Fruit fly (Drosophila melanogaster) whole organism, embryonic: Measurements from ENCODE around the gene CG13384.
A peak's percentile ranks its signal among the peaks of the same experiment; 100 is the strongest.

Experiments used
- Ada2b ChIP-seq: fragments of 200-800 bp; sonication (Bioruptor generic); IDR thresholded peaks from 2 replicates; pipeline ENCODE4 v1.3.6; 2022; ENCODE audit warnings: missing biosample characterization, missing genetic modification characterization
- Bgb ChIP-seq: fragments of 200-800 bp; sonication (Bioruptor generic); IDR thresholded peaks from 2 replicates; pipeline ENCODE4 v1.3.6; 2022; ENCODE audit warnings: missing biosample characterization, missing genetic modification characterization; ENCODE audit not compliant: partially characterized antibody
- BtbVII ChIP-seq: fragments of 200-800 bp; sonication (Bioruptor generic); optimal IDR thresholded peaks from 3 replicates; lab custom pipeline; 2017; ENCODE audit warnings: missing biosample characterization, mild to moderate bottlenecking, missing genetic modification characterization
- CG10462 ChIP-seq: fragments of 200-800 bp; sonication (Bioruptor generic); optimal IDR thresholded peaks from 2 replicates; lab custom pipeline; 2016; ENCODE audit warnings: missing biosample characterization, missing genetic modification characterization
- CG10979 ChIP-seq: fragments of 200-800 bp; sonication (Bioruptor generic); optimal IDR thresholded peaks from 2 replicates; lab custom pipeline; 2018; ENCODE audit warnings: missing biosample characterization, mild to moderate bottlenecking, missing genetic modification characterization, moderate library complexity
- CG11247 ChIP-seq: fragments of 200-800 bp; sonication (Bioruptor generic); IDR thresholded peaks from 2 replicates; pipeline ENCODE4 v1.3.6; 2022; ENCODE audit warnings: missing biosample characterization, missing genetic modification characterization
- CG11723 ChIP-seq: fragments of 200-800 bp; sonication (Bioruptor generic); optimal IDR thresholded peaks from 2 replicates; lab custom pipeline; 2017; ENCODE audit warnings: missing biosample characterization, mild to moderate bottlenecking, missing genetic modification characterization
- CG12155 ChIP-seq: fragments of 200-800 bp; sonication (Bioruptor generic); optimal IDR thresholded peaks from 3 replicates; lab custom pipeline; 2016; ENCODE audit warnings: missing biosample characterization, missing genetic modification characterization
- CG12942 ChIP-seq: fragments of 200-800 bp; sonication (Bioruptor generic); optimal IDR thresholded peaks from 3 replicates; lab custom pipeline; 2016; ENCODE audit warnings: missing biosample characterization, missing genetic modification characterization
- CG13894 ChIP-seq: fragments of 200-800 bp; sonication (Bioruptor generic); optimal IDR thresholded peaks from 3 replicates; lab custom pipeline; 2018; ENCODE audit warnings: missing biosample characterization, mild to moderate bottlenecking, missing genetic modification characterization, moderate library complexity
- CG1529 ChIP-seq: fragments of 200-800 bp; sonication (Bioruptor generic); optimal IDR thresholded peaks from 3 replicates; lab custom pipeline; 2018; ENCODE audit warnings: missing biosample characterization, missing genetic modification characterization
- CG15479 ChIP-seq: fragments of 200-800 bp; sonication (Bioruptor generic); optimal IDR thresholded peaks from 3 replicates; lab custom pipeline; 2019; ENCODE audit warnings: missing biosample characterization, mild to moderate bottlenecking, missing genetic modification characterization, moderate library complexity
- CG1603 ChIP-seq: fragments of 200-800 bp; sonication (Bioruptor generic); optimal IDR thresholded peaks from 2 replicates; lab custom pipeline; 2019; ENCODE audit warnings: missing biosample characterization, mild to moderate bottlenecking, missing genetic modification characterization, moderate library complexity
- CG17359 ChIP-seq: fragments of 200-800 bp; sonication (Bioruptor generic); optimal IDR thresholded peaks from 3 replicates; lab custom pipeline; 2018; ENCODE audit warnings: missing biosample characterization, mild to moderate bottlenecking, missing genetic modification characterization, moderate library complexity
- CG17912 ChIP-seq: fragments of 200-800 bp; sonication (Bioruptor generic); optimal IDR thresholded peaks from 2 replicates; lab custom pipeline; 2018; ENCODE audit warnings: missing biosample characterization, mild to moderate bottlenecking, missing genetic modification characterization
- CG18011 ChIP-seq: fragments of 200-800 bp; sonication (Bioruptor generic); optimal IDR thresholded peaks from 2 replicates; lab custom pipeline; 2017; ENCODE audit warnings: missing biosample characterization, missing genetic modification characterization, mild to moderate bottlenecking, moderate library complexity, missing genotype
- CG3163 ChIP-seq: fragments of 200-800 bp; sonication (Bioruptor generic); optimal IDR thresholded peaks from 3 replicates; lab custom pipeline; 2016; ENCODE audit warnings: missing biosample characterization, missing genetic modification characterization
- CG32532 ChIP-seq: fragments of 200-800 bp; sonication (Bioruptor generic); IDR thresholded peaks from 2 replicates; pipeline ENCODE4 v1.3.6; 2022; ENCODE audit warnings: missing biosample characterization, missing genetic modification characterization
- CG42726 ChIP-seq: fragments of 200-800 bp; sonication (Bioruptor generic); IDR thresholded peaks from 2 replicates; pipeline ENCODE4 v1.3.6; 2022; ENCODE audit warnings: missing biosample characterization, missing genetic modification characterization; ENCODE audit not compliant: partially characterized antibody
- CG4707 ChIP-seq: fragments of 200-800 bp; sonication (Bioruptor generic); optimal IDR thresholded peaks from 2 replicates; lab custom pipeline; 2018; ENCODE audit warnings: missing biosample characterization, mild to moderate bottlenecking, missing genetic modification characterization, moderate library complexity
- CG4854 ChIP-seq: fragments of 200-800 bp; sonication (Bioruptor generic); optimal IDR thresholded peaks from 2 replicates; lab custom pipeline; 2016; ENCODE audit warnings: missing biosample characterization, missing genetic modification characterization, inconsistent platforms
- CG6765 ChIP-seq: fragments of 200-800 bp; sonication (Bioruptor generic); optimal IDR thresholded peaks from 3 replicates; lab custom pipeline; 2017; ENCODE audit warnings: missing biosample characterization, mild to moderate bottlenecking, missing genetic modification characterization
- CG9727 ChIP-seq: fragments of 200-800 bp; sonication (Bioruptor generic); optimal IDR thresholded peaks from 3 replicates; lab custom pipeline; 2017; ENCODE audit warnings: missing biosample characterization, mild to moderate bottlenecking, missing genetic modification characterization
- CG9817 ChIP-seq: fragments of 200-800 bp; sonication (Bioruptor generic); optimal IDR thresholded peaks from 2 replicates; lab custom pipeline; 2018; ENCODE audit warnings: missing biosample characterization, mild to moderate bottlenecking, missing genetic modification characterization, moderate library complexity
- Chrac-16 ChIP-seq: fragments of 200-800 bp; sonication (Bioruptor generic); optimal IDR thresholded peaks from 3 replicates; lab custom pipeline; 2016; ENCODE audit warnings: missing biosample characterization, missing genetic modification characterization
- D19B ChIP-seq: fragments of 200-800 bp; sonication (Bioruptor generic); optimal IDR thresholded peaks from 2 replicates; lab custom pipeline; 2017; ENCODE audit warnings: missing biosample characterization, mild to moderate bottlenecking, missing genetic modification characterization
- Dbx ChIP-seq: fragments of 200-800 bp; sonication (Bioruptor generic); IDR thresholded peaks from 3 replicates; pipeline ENCODE4 v1.3.6; 2022; ENCODE audit warnings: missing biosample characterization, missing genetic modification characterization
- HmgZ ChIP-seq: fragments of 200-800 bp; sonication (Bioruptor generic); optimal IDR thresholded peaks from 2 replicates; lab custom pipeline; 2018; ENCODE audit warnings: missing biosample characterization, mild to moderate bottlenecking, missing genetic modification characterization
- Sox102F ChIP-seq: fragments of 200-800 bp; sonication (Bioruptor generic); optimal IDR thresholded peaks from 2 replicates; lab custom pipeline; 2018; ENCODE audit warnings: missing biosample characterization, mild to moderate bottlenecking, missing genetic modification characterization, moderate library complexity
- ac ChIP-seq: fragments of 200-800 bp; sonication (Bioruptor generic); optimal IDR thresholded peaks from 3 replicates; lab custom pipeline; 2017; ENCODE audit warnings: missing biosample characterization, mild to moderate bottlenecking, missing genetic modification characterization
- dysf ChIP-seq: fragments of 200-800 bp; sonication (Bioruptor generic); IDR thresholded peaks from 3 replicates; pipeline ENCODE4 v1.3.6; 2022; ENCODE audit warnings: missing biosample characterization, missing genetic modification characterization
- ems ChIP-seq: fragments of 200-800 bp; sonication (Bioruptor generic); optimal IDR thresholded peaks from 3 replicates; lab custom pipeline; 2016; ENCODE audit warnings: missing biosample characterization, missing genetic modification characterization
- gce ChIP-seq: fragments of 200-800 bp; sonication (Bioruptor generic); IDR thresholded peaks from 3 replicates; pipeline ENCODE4 v1.3.6; 2022; ENCODE audit warnings: missing biosample characterization, missing genetic modification characterization
- gcm ChIP-seq: fragments of 200-800 bp; sonication (Bioruptor generic); optimal IDR thresholded peaks from 2 replicates; lab custom pipeline; 2019; ENCODE audit warnings: missing biosample characterization, mild to moderate bottlenecking, missing genetic modification characterization, moderate library complexity
- gro ChIP-seq: fragments of 200-800 bp; sonication (Bioruptor generic); optimal IDR thresholded peaks from 2 replicates; lab custom pipeline; 2016; ENCODE audit warnings: missing biosample characterization, missing genetic modification characterization
- gsb-n ChIP-seq: fragments of 200-800 bp; sonication (Bioruptor generic); optimal IDR thresholded peaks from 3 replicates; lab custom pipeline; 2018; ENCODE audit warnings: missing biosample characterization, mild to moderate bottlenecking, missing genetic modification characterization
- gt ChIP-seq: fragments of 200-800 bp; sonication (Bioruptor generic); IDR thresholded peaks from 2 replicates; pipeline ENCODE4 v1.3.6; 2022; ENCODE audit warnings: missing biosample characterization, missing genetic modification characterization
- inv ChIP-seq: fragments of 200-800 bp; sonication (Bioruptor generic); IDR thresholded peaks from 2 replicates; pipeline ENCODE4 v1.3.6; 2022; ENCODE audit warnings: missing biosample characterization, missing genetic modification characterization; ENCODE audit not compliant: partially characterized antibody
- lbe ChIP-seq: fragments of 200-800 bp; sonication (Bioruptor generic); optimal IDR thresholded peaks from 2 replicates; lab custom pipeline; 2016; ENCODE audit warnings: missing biosample characterization, mild to moderate bottlenecking, missing genetic modification characterization
- mam ChIP-seq: fragments of 200-800 bp; sonication (Bioruptor generic); optimal IDR thresholded peaks from 3 replicates; lab custom pipeline; 2016; ENCODE audit warnings: missing biosample characterization, missing genetic modification characterization
- org-1 ChIP-seq: fragments of 200-800 bp; sonication (Bioruptor generic); optimal IDR thresholded peaks from 2 replicates; lab custom pipeline; 2017; ENCODE audit warnings: missing biosample characterization, missing genetic modification characterization
- pb ChIP-seq: fragments of 200-800 bp; sonication (Bioruptor generic); optimal IDR thresholded peaks from 3 replicates; lab custom pipeline; 2016; ENCODE audit warnings: missing biosample characterization, missing genetic modification characterization
- rib ChIP-seq: fragments of 200-800 bp; sonication (Bioruptor generic); IDR thresholded peaks from 2 replicates; pipeline ENCODE4 v1.3.6; 2022; ENCODE audit warnings: missing biosample characterization, missing genetic modification characterization
- sd ChIP-seq: fragments of 200-800 bp; sonication (Bioruptor generic); optimal IDR thresholded peaks from 3 replicates; lab custom pipeline; 2018; ENCODE audit warnings: missing biosample characterization, mild to moderate bottlenecking, missing genetic modification characterization, moderate library complexity
- so ChIP-seq: fragments of 200-800 bp; sonication (Bioruptor generic); IDR thresholded peaks from 3 replicates; pipeline ENCODE4 v1.3.6; 2022; ENCODE audit warnings: missing biosample characterization, missing genetic modification characterization
- tgo ChIP-seq: fragments of 200-800 bp; sonication (Bioruptor generic); IDR thresholded peaks from 3 replicates; pipeline ENCODE4 v1.3.6; 2022; ENCODE audit warnings: missing biosample characterization, missing genetic modification characterization
- wdn ChIP-seq: fragments of 200-800 bp; sonication (Bioruptor generic); IDR thresholded peaks from 2 replicates; pipeline ENCODE4 v1.3.6; 2022; ENCODE audit warnings: missing biosample characterization, missing genetic modification characterization
- zfh1 ChIP-seq: fragments of 200-800 bp; sonication (Bioruptor generic); IDR thresholded peaks from 3 replicates; pipeline ENCODE4 v1.3.6; 2022; ENCODE audit warnings: missing biosample characterization, missing genetic modification characterization

The CG13384 gene

dm6 chr2L:8370364-8371326 lies 13.6 kb upstream of the CG13384 start, which contains the start of gene CG17292 (continued):
- peak; percentile 72 for TF ChIP-seq CG32532 (GFP tag; lab: Robert Waterston, UW)
- TF ChIP-seq ems (GFP tag; lab: Kevin White, UChicago): peak; percentile 46
- TF ChIP-seq CG12155 (GFP tag; lab: Kevin White, UChicago): peak; percentile 99
- no peak for TF ChIP-seq CG15479
- TF ChIP-seq CG10979 (tag; lab: Kevin White, UChicago): peak; percentile 8
- TF ChIP-seq gce (GFP tag; lab: Robert Waterston, UW): peak; percentile 75; the same call in 1 of the 3 replicates
- TF ChIP-seq zfh1 (GFP tag; lab: Robert Waterston, UW): peak; percentile 49; the same call in 1 of the 3 replicates
- peak; percentile 62; the same call in 1 of the 2 replicates for TF ChIP-seq CG11247 (GFP tag; lab: Robert Waterston, UW)
- TF ChIP-seq mam (GFP tag; lab: Kevin White, UChicago): peak; percentile 3
- TF ChIP-seq D19B: no peak
- TF ChIP-seq so (GFP tag; lab: Robert Waterston, UW): peak; percentile 76; the same call in 2 of the 3 replicates
- peak; percentile 43 for TF ChIP-seq org-1 (GFP tag; lab: Kevin White, UChicago)
- peak; percentile 17 for TF ChIP-seq CG9817 (tag; lab: Kevin White, UChicago)
- no peak for TF ChIP-seq pb (GFP tag; lab: Kevin White, UChicago)
- peak; percentile 59 for TF ChIP-seq gcm
- TF ChIP-seq BtbVII: peak; percentile 58
- peak; percentile 46; the same call in 2 of the 3 replicates for TF ChIP-seq tgo (GFP tag; lab: Robert Waterston, UW)
- TF ChIP-seq lbe (GFP tag; lab: Kevin White, UChicago): no peak
- TF ChIP-seq HmgZ: peak; percentile 83
- peak; percentile 56; the same call in 2 of the 3 replicates for TF ChIP-seq dysf (GFP tag; lab: Robert Waterston, UW)
- TF ChIP-seq Ada2b: peak; percentile 20; the same call in 1 of the 2 replicates
- peak; percentile 92 for TF ChIP-seq rib (GFP tag; lab: Robert Waterston, UW)
- peak; percentile 85 for TF ChIP-seq inv (GFP tag; lab: Robert Waterston, UW)
- no peak for TF ChIP-seq ac (GFP tag; lab: Kevin White, UChicago)
- peak; percentile 45 for TF ChIP-seq CG9727 (GFP tag; lab: Kevin White, UChicago)
- TF ChIP-seq Dbx (GFP tag; lab: Robert Waterston, UW): peak; percentile 82; the same call in 2 of the 3 replicates
- TF ChIP-seq gt: no peak
- TF ChIP-seq CG1529: no peak
- peak; percentile 27; the same call in 1 of the 2 replicates for TF ChIP-seq wdn
- TF ChIP-seq Sox102F (GFP tag; lab: Kevin White, UChicago): peak; percentile 34
- TF ChIP-seq gro: peak; percentile 71
- peak; percentile 38 for TF ChIP-seq CG17359 (tag; lab: Kevin White, UChicago)
- peak; percentile 97 for TF ChIP-seq sd (tag; lab: Kevin White, UChicago)
- TF ChIP-seq CG42726: peak; percentile 74
- no peak for TF ChIP-seq CG4707
- peak; percentile 45 for TF ChIP-seq CG17912
- peak; percentile 26 for TF ChIP-seq CG12942
- TF ChIP-seq CG10462: no peak
- peak; percentile 62 for TF ChIP-seq CG13894 (tag; lab: Kevin White, UChicago)
- TF ChIP-seq CG4854 (GFP tag; lab: Kevin White, UChicago): peak; percentile 37
- peak; percentile 66 for TF ChIP-seq gsb-n
- no peak for TF ChIP-seq Chrac-16 (GFP tag; lab: Kevin White, UChicago)
- TF ChIP-seq CG6765: peak; percentile 29
- peak; percentile 15 for TF ChIP-seq CG3163
- peak; percentile 61 for TF ChIP-seq CG1603 (tag; lab: Kevin White, UChicago)
- TF ChIP-seq CG18011 (GFP tag; lab: Kevin White, UChicago): peak; percentile 39
- peak; percentile 94 for TF ChIP-seq Bgb (GFP tag; lab: Robert Waterston, UW)
- TF ChIP-seq CG11723 (GFP tag; lab: Kevin White, UChicago): peak; percentile 16
